Worm (Caenorhabditis elegans) whole organism, late embryonic: ENCODE data around the gene cal-5.

Experiments used
- F13H6.1 ChIP-seq: sonication (generic microtip); optimal IDR thresholded peaks from 2 replicates; lab custom pipeline; 2016; ENCODE audit warnings: missing genetic modification characterization, missing compliant biosample characterization
- K02D7.2 ChIP-seq: sonication (generic microtip); optimal IDR thresholded peaks from 2 replicates; lab custom pipeline; 2017; ENCODE audit warnings: mild to moderate bottlenecking, missing genetic modification characterization, missing compliant biosample characterization
- Y22D7AL.16 ChIP-seq: sonication (generic microtip); optimal IDR thresholded peaks from 2 replicates; lab custom pipeline; 2016; ENCODE audit warnings: missing genetic modification characterization, missing compliant biosample characterization
- ceh-14 ChIP-seq: sonication (generic microtip); optimal IDR thresholded peaks from 2 replicates; lab custom pipeline; 2016; ENCODE audit warnings: missing genotype, missing genetic modification characterization, missing compliant biosample characterization
- ceh-2 ChIP-seq: sonication (generic microtip); optimal IDR thresholded peaks from 2 replicates; lab custom pipeline; 2016; ENCODE audit warnings: missing genotype, missing genetic modification characterization, missing compliant biosample characterization
- ceh-24 ChIP-seq: sonication (generic microtip); optimal IDR thresholded peaks from 2 replicates; lab custom pipeline; 2016; ENCODE audit warnings: mild to moderate bottlenecking, missing genetic modification characterization, missing compliant biosample characterization
- ceh-45 ChIP-seq: fragments of 200-800 bp; sonication (Bioruptor generic); IDR thresholded peaks from 2 replicates; pipeline ENCODE4 v1.3.6; 2022; ENCODE audit warnings: missing genetic modification reagents, missing genetic modification characterization, missing compliant biosample characterization
- ceh-48 ChIP-seq: sonication (generic microtip); optimal IDR thresholded peaks from 2 replicates; lab custom pipeline; 2016; ENCODE audit warnings: missing genetic modification characterization, inconsistent platforms, missing compliant biosample characterization
- ceh-6 ChIP-seq: fragments of 200-800 bp; sonication (Bioruptor generic); optimal IDR thresholded peaks from 2 replicates; lab custom pipeline; 2018; ENCODE audit warnings: mild to moderate bottlenecking, missing genetic modification characterization, missing compliant biosample characterization
- ceh-9 ChIP-seq: sonication (generic microtip); optimal IDR thresholded peaks from 2 replicates; lab custom pipeline; 2016; ENCODE audit warnings: mild to moderate bottlenecking, missing genetic modification characterization, inconsistent platforms, missing compliant biosample characterization
- dmd-4 ChIP-seq: sonication (generic microtip); optimal IDR thresholded peaks from 2 replicates; lab custom pipeline; 2016; ENCODE audit warnings: borderline replicate concordance, missing genetic modification characterization, missing compliant biosample characterization
- elt-2 ChIP-seq: sonication (generic microtip); optimal IDR thresholded peaks from 2 replicates; lab custom pipeline; 2016; ENCODE audit warnings: missing genetic modification reagents, missing genetic modification characterization, missing compliant biosample characterization
- ets-4 ChIP-seq: sonication (generic microtip); optimal IDR thresholded peaks from 2 replicates; lab custom pipeline; 2016; ENCODE audit warnings: missing genetic modification characterization, missing compliant biosample characterization
- eyg-1 ChIP-seq: sonication (generic microtip); optimal IDR thresholded peaks from 2 replicates; lab custom pipeline; 2016; ENCODE audit warnings: missing genotype, missing genetic modification characterization, missing compliant biosample characterization
- fax-1 ChIP-seq: sonication (generic microtip); optimal IDR thresholded peaks from 2 replicates; lab custom pipeline; 2016; ENCODE audit warnings: missing genotype, missing genetic modification characterization, missing compliant biosample characterization
- fkh-10 ChIP-seq: fragments of 150-350 bp; optimal IDR thresholded peaks from 2 replicates; lab custom pipeline; 2014; ENCODE audit warnings: missing biosample characterization, missing genetic modification reagents, missing genetic modification characterization
- fkh-6 ChIP-seq: sonication (generic microtip); optimal IDR thresholded peaks from 2 replicates; lab custom pipeline; 2016; ENCODE audit warnings: missing genetic modification characterization, missing compliant biosample characterization
- hlh-13 ChIP-seq: fragments of 200-800 bp; sonication (Bioruptor generic); optimal IDR thresholded peaks from 2 replicates; lab custom pipeline; 2018; ENCODE audit warnings: mild to moderate bottlenecking, missing genetic modification characterization, missing compliant biosample characterization
- hlh-15 ChIP-seq: sonication (generic microtip); optimal IDR thresholded peaks from 2 replicates; lab custom pipeline; 2016; ENCODE audit warnings: missing genetic modification characterization, missing compliant biosample characterization
- hlh-8 ChIP-seq: sonication (generic microtip); optimal IDR thresholded peaks from 2 replicates; lab custom pipeline; 2016; ENCODE audit warnings: missing genotype, missing genetic modification characterization, missing compliant biosample characterization
- lim-6 ChIP-seq: sonication (generic microtip); optimal IDR thresholded peaks from 2 replicates; lab custom pipeline; 2016; ENCODE audit warnings: missing genetic modification characterization, missing compliant biosample characterization
- lin-11 ChIP-seq: fragments of 200-800 bp; sonication (Bioruptor generic); optimal IDR thresholded peaks from 2 replicates; lab custom pipeline; 2018; ENCODE audit warnings: mild to moderate bottlenecking, missing genetic modification characterization, missing compliant biosample characterization
- madf-2 ChIP-seq: sonication (generic microtip); optimal IDR thresholded peaks from 2 replicates; lab custom pipeline; 2017; ENCODE audit warnings: missing genetic modification characterization, missing compliant biosample characterization
- nhr-232 ChIP-seq: sonication (generic microtip); optimal IDR thresholded peaks from 2 replicates; lab custom pipeline; 2016; ENCODE audit warnings: missing genetic modification characterization, missing compliant biosample characterization
- pag-3 ChIP-seq: sonication (generic microtip); optimal IDR thresholded peaks from 2 replicates; lab custom pipeline; 2016; ENCODE audit warnings: missing compliant biosample characterization, missing genetic modification characterization, borderline replicate concordance
- pax-1 ChIP-seq: fragments of 150-350 bp; optimal IDR thresholded peaks from 2 replicates; lab custom pipeline; 2014; ENCODE audit warnings: missing biosample characterization, missing genetic modification characterization
- ref-2 ChIP-seq: sonication (generic microtip); optimal IDR thresholded peaks from 2 replicates; lab custom pipeline; 2016; ENCODE audit warnings: missing genetic modification characterization, missing compliant biosample characterization
- rnt-1 ChIP-seq: sonication (generic microtip); optimal IDR thresholded peaks from 2 replicates; lab custom pipeline; 2016; ENCODE audit warnings: missing genetic modification characterization, missing compliant biosample characterization
- sdc-2 ChIP-seq: sonication (generic microtip); optimal IDR thresholded peaks from 2 replicates; lab custom pipeline; 2016; ENCODE audit warnings: missing genotype, missing genetic modification characterization, missing compliant biosample characterization
- sox-2 ChIP-seq: fragments of 200-800 bp; sonication (Bioruptor generic); IDR thresholded peaks from 2 replicates; pipeline ENCODE4 v1.3.6; 2022; ENCODE audit warnings: missing genetic modification reagents, missing genetic modification characterization, missing compliant biosample characterization
- sox-4 ChIP-seq: sonication (generic microtip); optimal IDR thresholded peaks from 2 replicates; lab custom pipeline; 2017; ENCODE audit warnings: mild to moderate bottlenecking, missing genetic modification characterization, inconsistent platforms, missing compliant biosample characterization
- syd-9 ChIP-seq: sonication (generic microtip); optimal IDR thresholded peaks from 2 replicates; lab custom pipeline; 2016; ENCODE audit warnings: mild to moderate bottlenecking, missing genetic modification characterization, moderate library complexity, missing compliant biosample characterization
- tbx-2 ChIP-seq: sonication (generic microtip); optimal IDR thresholded peaks from 2 replicates; lab custom pipeline; 2016; ENCODE audit warnings: missing genetic modification characterization, missing compliant biosample characterization
- tbx-7 ChIP-seq: sonication (generic microtip); optimal IDR thresholded peaks from 2 replicates; lab custom pipeline; 2016; ENCODE audit warnings: missing genotype, missing genetic modification characterization, missing compliant biosample characterization
- unc-42 ChIP-seq: sonication (generic microtip); optimal IDR thresholded peaks from 2 replicates; lab custom pipeline; 2016; ENCODE audit warnings: missing genotype, missing genetic modification characterization, missing compliant biosample characterization

cal-5 gene

DNA sequence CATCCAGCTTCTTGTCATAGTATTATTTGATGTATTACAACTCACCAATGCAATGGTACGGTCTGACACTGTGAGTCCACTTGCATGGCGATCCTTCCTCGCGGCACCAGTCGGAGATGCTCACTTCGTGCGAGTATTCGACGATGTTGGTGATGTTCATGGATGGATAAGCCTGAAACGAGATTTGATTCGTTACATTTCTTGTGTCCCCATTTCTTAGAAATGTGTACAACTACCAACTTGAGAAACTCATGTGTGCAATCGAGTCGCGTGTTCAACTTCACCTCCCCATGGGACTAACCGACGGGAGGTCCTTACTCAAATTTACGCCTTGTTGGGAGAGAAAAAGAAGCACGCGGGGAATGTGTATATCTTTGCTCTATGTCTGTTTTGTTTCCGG is 37.8 kb upstream of the cal-5 start:
- TF ChIP-seq sox-4 (no peak), ets-4 (tag; lab: Kevin White, UChicago) (no peak), hlh-15 (tag; lab: Kevin White, UChicago) (no peak), unc-42 (no peak)

DNA sequence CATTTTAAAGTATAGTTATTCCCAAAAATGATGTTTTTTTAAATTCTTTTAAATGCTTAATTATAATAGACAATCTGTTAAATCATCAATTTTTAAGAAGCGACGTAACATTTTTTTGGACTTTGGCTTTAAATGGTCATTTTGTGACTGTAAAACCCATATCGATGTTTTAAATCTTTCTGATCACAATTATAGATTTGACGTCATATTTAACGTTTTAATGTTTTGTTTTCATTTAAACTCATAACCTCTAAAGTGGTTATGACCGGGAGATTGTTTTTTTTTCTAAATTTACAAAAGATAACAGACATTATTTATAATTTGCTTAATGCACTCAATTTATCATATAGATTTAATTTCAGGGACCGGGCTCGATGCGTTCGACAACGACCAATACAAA is 34.1 kb upstream of the cal-5 start:
- TF ChIP-seq fkh-6 (no peak), pag-3 (no peak), Y22D7AL.16 (tag; lab: Kevin White, UChicago) (no peak), fax-1 (tag; lab: Kevin White, UChicago) (no peak), lim-6 (tag; lab: Kevin White, UChicago) (no peak), ceh-2 (tag; lab: Kevin White, UChicago) (no peak), tbx-7 (tag; lab: Kevin White, UChicago) (no peak), K02D7.2 (tag; lab: Kevin White, UChicago) (no peak), ref-2 (tag; lab: Kevin White, UChicago) (no peak)

DNA sequence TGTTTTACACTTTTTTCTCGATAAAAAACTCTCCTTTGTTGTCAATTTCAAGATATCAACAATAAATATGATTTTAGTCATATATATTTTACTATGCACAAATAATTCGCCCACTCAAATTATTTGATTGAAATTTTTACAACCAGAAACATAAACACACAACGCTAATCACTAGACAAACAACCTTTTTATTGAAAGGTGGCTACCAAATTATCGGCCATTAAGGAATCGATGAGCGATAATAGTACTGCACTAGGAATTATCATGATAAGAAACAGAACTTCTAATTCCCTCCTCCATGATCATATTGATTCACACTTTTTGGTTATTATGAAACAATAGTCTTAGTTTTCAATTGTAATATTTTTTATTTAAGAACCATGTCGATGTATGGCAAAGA is 31.4 kb upstream of the cal-5 start, which contains the start of gene C42D8.1:
C42D8.1 (plus strand) TSS at position 377 of the 400 bp plus-strand sequence.
- no peak for TF ChIP-seq madf-2
- no peak for TF ChIP-seq ceh-14
- TF ChIP-seq hlh-13 (GFP tag; lab: Kevin White, UChicago) = no peak
- no peak for TF ChIP-seq pax-1
- no peak for TF ChIP-seq ceh-9 (tag; lab: Kevin White, UChicago)
- TF ChIP-seq elt-2 (tag; lab: Kevin White, UChicago) = no peak
- no peak for TF ChIP-seq rnt-1 (tag; lab: Kevin White, UChicago)
- no peak for TF ChIP-seq hlh-8 (tag; lab: Kevin White, UChicago)
- TF ChIP-seq sox-2 (GFP tag; lab: Robert Waterston, UW) = no peak
- no peak for TF ChIP-seq fkh-10 (GFP tag; lab: Kevin White, UChicago)
- TF ChIP-seq, all 69 proteins: peak for 0

DNA sequence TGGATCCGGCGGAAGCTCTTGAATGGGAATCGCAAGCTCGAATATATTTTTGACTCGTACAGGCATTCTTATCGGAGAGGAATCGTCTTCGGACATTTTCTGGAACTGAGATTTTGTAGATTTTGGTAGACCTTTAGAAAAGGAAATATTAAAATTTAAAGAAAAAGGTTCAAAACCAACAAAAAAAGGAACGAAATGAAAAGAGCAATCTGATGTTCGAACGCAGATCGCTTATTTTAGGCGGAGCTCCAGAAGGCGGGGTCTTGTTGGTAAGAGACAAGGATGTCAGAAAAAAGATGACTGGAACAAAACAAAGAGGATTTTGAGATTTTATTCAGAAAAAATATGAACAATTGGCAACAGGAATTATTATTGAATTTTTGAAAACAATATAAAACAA is 29.2 kb upstream of the cal-5 start, which contains the start of gene C42D8.9:
C42D8.9 (minus strand) TSS at position 101 of the 400 bp plus-strand sequence.
- no peak for TF ChIP-seq ceh-6
- TF ChIP-seq F13H6.1 (tag; lab: Kevin White, UChicago) = no peak
- TF ChIP-seq ceh-48 (tag; lab: Kevin White, UChicago) = no peak
- no peak for TF ChIP-seq nhr-232 (tag; lab: Kevin White, UChicago)
- no peak for TF ChIP-seq hlh-13 (GFP tag; lab: Kevin White, UChicago)
- no peak for TF ChIP-seq lin-11 (tag; lab: Kevin White, UChicago)
- TF ChIP-seq sdc-2 = no peak
- TF ChIP-seq, all 69 proteins: peak for 0

ce11 chrX:5106187-5106694 is 28.5 kb upstream of the cal-5 start:
- no peak for TF ChIP-seq eyg-1 (tag; lab: Kevin White, UChicago)
- no peak for TF ChIP-seq dmd-4 (tag; lab: Kevin White, UChicago)
- TF ChIP-seq ceh-24 = no peak
- no peak for TF ChIP-seq lin-11 (tag; lab: Kevin White, UChicago)
- no peak for TF ChIP-seq sox-2 (GFP tag; lab: Robert Waterston, UW)
- no peak for TF ChIP-seq syd-9 (tag; lab: Kevin White, UChicago)
- TF ChIP-seq ceh-45 = no peak
- TF ChIP-seq lim-6 (tag; lab: Kevin White, UChicago) = no peak
- TF ChIP-seq tbx-2 (tag; lab: Kevin White, UChicago) = no peak
- no peak for TF ChIP-seq hlh-15 (tag; lab: Kevin White, UChicago)
